Worm (Caenorhabditis elegans) whole organism, L4 larva: ENCODE results near the gene gpc-1.

Experiments used
- madf-5 ChIP-seq, 2 experiments: fragments of 200-800 bp; sonication (Bioruptor generic); IDR thresholded peaks; 2 replicates each; pipeline ENCODE4 v1.3.6; 2022; ENCODE audit warnings: missing compliant biosample characterization in 2 of 2, missing genetic modification characterization in 2 of 2
- snpc-4 ChIP-seq: fragments of 150-350 bp; optimal IDR thresholded peaks from 2 replicates; lab custom pipeline; 2014; ENCODE audit warnings: missing biosample characterization, missing genetic modification characterization

- TF ChIP-seq snpc-4 (no peak), madf-5 (GFP tag; IDR thresholded peaks at IDR 0.05; lab: Robert Waterston, UW) (no peak)
Observed at ce11 chrX:12844170-12844569, 40.6 kb downstream of the gpc-1 start.
